Worm (Caenorhabditis elegans) whole organism, L1 larva: ENCODE measurements around the gene R03H10.11.

Source experiments
- C34B4.2 ChIP-seq: sonication (generic microtip); optimal IDR thresholded peaks from 2 replicates; lab custom pipeline; 2017; ENCODE audit warnings: mild to moderate bottlenecking, missing genetic modification characterization, missing compliant biosample characterization
- Y116A8C.19 ChIP-seq: sonication (generic microtip); optimal IDR thresholded peaks from 2 replicates; lab custom pipeline; 2016; ENCODE audit warnings: missing compliant biosample characterization, missing genetic modification characterization, borderline replicate concordance
- ceh-63 ChIP-seq: fragments of 200-800 bp; sonication (Bioruptor generic); optimal IDR thresholded peaks from 2 replicates; lab custom pipeline; 2018; ENCODE audit warnings: mild to moderate bottlenecking, missing genetic modification characterization, missing compliant biosample characterization
- ceh-8 ChIP-seq: fragments of 200-800 bp; sonication (Bioruptor generic); optimal IDR thresholded peaks from 2 replicates; lab custom pipeline; 2018; ENCODE audit warnings: mild to moderate bottlenecking, missing genetic modification characterization, moderate library complexity, missing compliant biosample characterization
- ceh-82 ChIP-seq, 3 experiments: fragments of 150-350 bp in 1 of 3; sonication (generic microtip) in 2 of 3; optimal IDR thresholded peaks; 2 replicates each; lab custom pipeline; 2014 to 2017; ENCODE audit warnings: missing biosample characterization in 3 of 3, missing genetic modification characterization in 3 of 3
- ceh-90 ChIP-seq: sonication (generic microtip); optimal IDR thresholded peaks from 2 replicates; lab custom pipeline; 2016; ENCODE audit warnings: missing genetic modification characterization, missing compliant biosample characterization
- ces-1 ChIP-seq: fragments of 150-350 bp; optimal IDR thresholded peaks from 2 replicates; lab custom pipeline; 2014; ENCODE audit warnings: missing biosample characterization, missing genetic modification reagents, missing genetic modification characterization
- efl-3 ChIP-seq: fragments of 200-800 bp; sonication (Bioruptor generic); optimal IDR thresholded peaks from 2 replicates; lab custom pipeline; 2018; ENCODE audit warnings: mild to moderate bottlenecking, missing genetic modification characterization, missing compliant biosample characterization
- fkh-10 ChIP-seq: sonication (generic microtip); optimal IDR thresholded peaks from 2 replicates; lab custom pipeline; 2017; ENCODE audit warnings: missing biosample characterization, missing genetic modification reagents, missing genetic modification characterization
- fkh-8 ChIP-seq: sonication (generic microtip); optimal IDR thresholded peaks from 2 replicates; lab custom pipeline; 2016; ENCODE audit warnings: mild to moderate bottlenecking, missing genetic modification characterization, missing compliant biosample characterization
- fos-1 ChIP-seq: fragments of 150-350 bp; optimal IDR thresholded peaks from 2 replicates; lab custom pipeline; 2014; ENCODE audit warnings: missing biosample characterization, missing genetic modification characterization
- hlh-17 ChIP-seq: fragments of 200-800 bp; sonication (Bioruptor generic); optimal IDR thresholded peaks from 2 replicates; lab custom pipeline; 2018; ENCODE audit warnings: missing genetic modification characterization, mild to moderate bottlenecking, missing compliant biosample characterization, moderate library complexity, borderline replicate concordance
- hlh-4 ChIP-seq: sonication (generic microtip); optimal IDR thresholded peaks from 2 replicates; lab custom pipeline; 2016; ENCODE audit warnings: mild to moderate bottlenecking, missing genetic modification characterization, missing compliant biosample characterization
- irx-1 ChIP-seq: sonication (generic microtip); optimal IDR thresholded peaks from 2 replicates; lab custom pipeline; 2016; ENCODE audit warnings: missing genetic modification characterization, missing compliant biosample characterization
- isw-1 ChIP-seq: fragments of 200-800 bp; sonication (Bioruptor generic); IDR thresholded peaks from 2 replicates; pipeline ENCODE4 v1.3.6; 2022; ENCODE audit warnings: missing genetic modification characterization, missing compliant biosample characterization
- lin-13 ChIP-seq: fragments of 150-350 bp; optimal IDR thresholded peaks from 2 replicates; lab custom pipeline; 2014; ENCODE audit warnings: missing biosample characterization, missing genetic modification reagents, missing genetic modification characterization
- lin-14 ChIP-seq: fragments of 200-800 bp; sonication (Bioruptor generic); optimal IDR thresholded peaks from 2 replicates; lab custom pipeline; 2018; ENCODE audit warnings: mild to moderate bottlenecking, missing genetic modification characterization, moderate library complexity, missing compliant biosample characterization
- lin-39 ChIP-seq: fragments of 150-350 bp; optimal IDR thresholded peaks from 2 replicates; lab custom pipeline; 2014; ENCODE audit warnings: missing biosample characterization, missing genetic modification reagents, missing genetic modification characterization
- lir-3 ChIP-seq: sonication (generic microtip); optimal IDR thresholded peaks from 2 replicates; lab custom pipeline; 2016; ENCODE audit warnings: mild to moderate bottlenecking, missing genetic modification characterization, moderate library complexity, missing compliant biosample characterization; ENCODE audit not compliant: poor library complexity
- nhr-19 ChIP-seq: fragments of 200-800 bp; sonication (Bioruptor generic); conservative IDR thresholded peaks from 2 replicates; pipeline ENCODE4 v1.3.6; 2022; ENCODE audit warnings: missing genetic modification characterization, missing compliant biosample characterization
- nhr-20 ChIP-seq: sonication (generic microtip); optimal IDR thresholded peaks from 2 replicates; lab custom pipeline; 2016; ENCODE audit warnings: mild to moderate bottlenecking, missing genetic modification characterization, missing compliant biosample characterization
- nhr-28 ChIP-seq: fragments of 150-350 bp; optimal IDR thresholded peaks from 2 replicates; lab custom pipeline; 2014; ENCODE audit warnings: missing biosample characterization, missing genetic modification characterization
- nhr-47 ChIP-seq: sonication (generic microtip); optimal IDR thresholded peaks from 2 replicates; lab custom pipeline; 2016; ENCODE audit warnings: mild to moderate bottlenecking, missing genetic modification characterization, moderate library complexity, missing compliant biosample characterization
- nhr-71 ChIP-seq: sonication (generic microtip); optimal IDR thresholded peaks from 2 replicates; lab custom pipeline; 2016; ENCODE audit warnings: mild to moderate bottlenecking, missing genetic modification characterization, moderate library complexity, missing compliant biosample characterization
- nhr-76 ChIP-seq: sonication (generic microtip); optimal IDR thresholded peaks from 2 replicates; lab custom pipeline; 2017; ENCODE audit warnings: missing biosample characterization, missing genetic modification characterization
- nhr-84 ChIP-seq: sonication (generic microtip); optimal IDR thresholded peaks from 2 replicates; lab custom pipeline; 2017; ENCODE audit warnings: missing biosample characterization, missing genetic modification characterization
- nhr-85 ChIP-seq: sonication (generic microtip); peaks from one replicate; lab custom pipeline; 2016; ENCODE audit warnings: missing genetic modification characterization, inconsistent platforms, missing compliant biosample characterization
- skn-1 ChIP-seq: fragments of 150-350 bp; optimal IDR thresholded peaks from 2 replicates; lab custom pipeline; 2014; ENCODE audit warnings: missing biosample characterization, missing genetic modification characterization
- snpc-4 ChIP-seq: fragments of 150-350 bp; optimal IDR thresholded peaks from 2 replicates; lab custom pipeline; 2014; ENCODE audit warnings: missing biosample characterization, missing genetic modification characterization
- snu-23 ChIP-seq: sonication (generic microtip); optimal IDR thresholded peaks from 2 replicates; lab custom pipeline; 2016; ENCODE audit warnings: missing genetic modification characterization, missing compliant biosample characterization
- sox-4 ChIP-seq: sonication (generic microtip); optimal IDR thresholded peaks from 2 replicates; lab custom pipeline; 2016; ENCODE audit warnings: missing genetic modification characterization, missing compliant biosample characterization
- swsn-7 ChIP-seq: sonication (generic microtip); optimal IDR thresholded peaks from 2 replicates; lab custom pipeline; 2016; ENCODE audit warnings: missing genetic modification characterization, missing compliant biosample characterization
- tbx-2 ChIP-seq: sonication (generic microtip); optimal IDR thresholded peaks from 2 replicates; lab custom pipeline; 2016; ENCODE audit warnings: missing genetic modification characterization, missing compliant biosample characterization
- tlp-1 ChIP-seq: fragments of 150-350 bp; optimal IDR thresholded peaks from 2 replicates; lab custom pipeline; 2014; ENCODE audit warnings: missing biosample characterization, missing genetic modification characterization
- unc-130 ChIP-seq: fragments of 150-350 bp; optimal IDR thresholded peaks from 2 replicates; lab custom pipeline; 2017; ENCODE audit warnings: missing biosample characterization, missing genetic modification characterization, inconsistent platforms
- unc-86 ChIP-seq: sonication (generic microtip); optimal IDR thresholded peaks from 2 replicates; lab custom pipeline; 2016; ENCODE audit warnings: missing genetic modification characterization, missing compliant biosample characterization
- xbp-1 ChIP-seq: sonication (generic microtip); optimal IDR thresholded peaks from 2 replicates; lab custom pipeline; 2016; ENCODE audit warnings: missing genetic modification characterization, missing compliant biosample characterization

R03H10.11 gene

ce11 chrII:4182364-4182763 is at the start of gene R03H10.11:
TSS of gene R03H10.11 (plus strand) at chrII:4182664.
- TF ChIP-seq xbp-1 (no peak), lin-13 (GFP tag; lab: Kevin White, UChicago) (no peak), snu-23 (GFP tag; lab: Kevin White, UChicago) (no peak), nhr-28 (tag; lab: Kevin White, UChicago) (no peak), unc-130 (tag; lab: Kevin White, UChicago) (no peak), skn-1 (tag; lab: Kevin White, UChicago) (no peak), isw-1 (GFP tag; lab: Robert Waterston, UW) (no peak), sox-4 (tag; lab: Kevin White, UChicago) (no peak), ceh-63 (GFP tag; lab: Kevin White, UChicago) (no peak), lir-3 (tag; lab: Kevin White, UChicago) (no peak), nhr-47 (tag; lab: Kevin White, UChicago) (no peak), nhr-84 (tag; lab: Kevin White, UChicago) (no peak), tbx-2 (tag; lab: Kevin White, UChicago) (no peak), ces-1 (GFP tag; lab: Kevin White, UChicago) (no peak), C34B4.2 (tag; lab: Kevin White, UChicago) (no peak), tlp-1 (tag; lab: Kevin White, UChicago) (no peak), nhr-85 (no peak)

ce11 chrII:4133332-4133731 is 49.1 kb upstream of the R03H10.11 start:
- TF ChIP-seq nhr-71 (tag; lab: Kevin White, UChicago) (peak; percentile 9), hlh-4 (tag; lab: Kevin White, UChicago) (no peak), swsn-7 (no peak), irx-1 (tag; lab: Kevin White, UChicago) (peak; percentile 31), C34B4.2 (tag; lab: Kevin White, UChicago) (no peak), ces-1 (GFP tag; lab: Kevin White, UChicago) (no peak), nhr-19 (GFP tag; lab: Robert Waterston, UW) (no peak), nhr-76 (tag; lab: Kevin White, UChicago) (no peak), lin-14 (GFP tag; lab: Kevin White, UChicago) (peak; percentile 74), efl-3 (no peak), nhr-20 (tag; lab: Kevin White, UChicago) (no peak), lin-39 (tag; lab: Kevin White, UChicago) (no peak), fkh-10 (GFP tag; lab: Kevin White, UChicago) (peak; percentile 98), ceh-8 (GFP tag; lab: Kevin White, UChicago) (no peak), nhr-47 (tag; lab: Kevin White, UChicago) (peak; percentile 4)
- TF ChIP-seq, all 84 proteins: peak for 5

DNA sequence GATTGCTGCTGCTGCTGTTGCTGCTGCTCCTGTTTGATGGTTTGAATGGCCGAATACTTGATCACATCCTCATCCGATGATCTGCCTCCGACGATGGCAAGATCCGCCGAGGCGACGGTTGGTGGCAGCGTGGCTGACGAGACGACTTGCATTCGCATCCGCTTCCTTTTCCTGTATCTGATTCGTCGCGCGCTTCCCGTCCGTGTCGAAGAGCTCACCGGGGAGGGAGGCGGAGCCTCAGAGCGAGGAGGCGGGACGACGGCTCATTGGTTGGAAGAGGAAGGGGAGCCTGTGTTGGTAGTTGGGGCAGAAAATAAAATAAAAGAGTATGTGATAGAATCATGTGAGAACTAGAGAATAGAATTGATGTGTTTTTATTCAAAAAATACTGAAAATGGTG is 47.8 kb upstream of the R03H10.11 start:
- peak; percentile 32 for TF ChIP-seq fkh-10 (GFP tag; lab: Kevin White, UChicago)
- no peak for TF ChIP-seq lir-3 (tag; lab: Kevin White, UChicago)
- no peak for TF ChIP-seq nhr-71 (tag; lab: Kevin White, UChicago)
- TF ChIP-seq tbx-2 (tag; lab: Kevin White, UChicago): peak; percentile 6
- TF ChIP-seq nhr-47 (tag; lab: Kevin White, UChicago): peak; percentile 16
- no peak for TF ChIP-seq Y116A8C.19 (tag; lab: Kevin White, UChicago)
- no peak for TF ChIP-seq snu-23 (GFP tag; lab: Kevin White, UChicago)
- TF ChIP-seq lin-39 (tag; lab: Kevin White, UChicago): no peak
- TF ChIP-seq sox-4 (tag; lab: Kevin White, UChicago): no peak
- TF ChIP-seq snpc-4 (tag; lab: Kevin White, UChicago): no peak
- TF ChIP-seq ceh-90: no peak
- TF ChIP-seq unc-86 (tag; lab: Kevin White, UChicago): peak; percentile 60
- peak; percentile 47 for TF ChIP-seq fkh-8 (tag; lab: Kevin White, UChicago)
- TF ChIP-seq fos-1 (tag; lab: Kevin White, UChicago): no peak
- TF ChIP-seq lin-14 (GFP tag; lab: Kevin White, UChicago): peak; percentile 72
- TF ChIP-seq hlh-17 (GFP tag; lab: Kevin White, UChicago): no peak
- no peak for TF ChIP-seq ceh-82 (tag; optimal IDR thresholded peaks at IDR 0.05; lab: Kevin White, UChicago)
